Fruit fly (Drosophila melanogaster): ENCODE data around the gene Max.

The Max gene

dm6 chr3L:19280283-19280682 lies 16.3 kb upstream of the Max start:
- TF ChIP-seq Dfd (GFP tag; optimal IDR thresholded peaks at IDR 0.05) (peak; percentile 98), Mio (GFP tag; optimal IDR thresholded peaks at IDR 0.05) (no peak)

- TF ChIP-seq Mio (GFP tag; optimal IDR thresholded peaks at IDR 0.05) (no peak), Sp1 (GFP tag; optimal IDR thresholded peaks at IDR 0.05) (no peak), brk (GFP tag; optimal IDR thresholded peaks at IDR 0.05) (no peak), sage (GFP tag; optimal IDR thresholded peaks at IDR 0.05) (no peak), tai (GFP tag; optimal IDR thresholded peaks at IDR 0.05) (no peak), ey (GFP tag; optimal IDR thresholded peaks at IDR 0.05) (no peak), Vsx2 (GFP tag; optimal IDR thresholded peaks at IDR 0.05; ENCODE audit: partially characterized antibody) (no peak), fru (GFP tag; optimal IDR thresholded peaks at IDR 0.05) (no peak), Myc (optimal IDR thresholded peaks at IDR 0.05) (no peak)
These were observed 11.5 kb upstream of the Max start, which contains the start of gene CG14086 for dm6 chr3L:19275491-19275890. Gene CG14086, plus strand, starts transcription at chr3L:19275791.

dm6 chr3L:19270542-19270941 lies 6.6 kb upstream of the Max start, which contains the start of gene CG14088:
Gene CG14088, minus strand, starts transcription at chr3L:19270642.
- TF ChIP-seq jim (GFP tag; optimal IDR thresholded peaks at IDR 0.05) (no peak), Rel (GFP tag; optimal IDR thresholded peaks at IDR 0.05) (no peak), Rel (tag; optimal IDR thresholded peaks at IDR 0.05) (no peak), foxo (GFP tag; optimal IDR thresholded peaks at IDR 0.05) (no peak), tai (GFP tag; optimal IDR thresholded peaks at IDR 0.05) (no peak), h (GFP tag; optimal IDR thresholded peaks at IDR 0.05) (no peak), Mio (GFP tag; optimal IDR thresholded peaks at IDR 0.05) (no peak), CrebA (GFP tag; optimal IDR thresholded peaks at IDR 0.05; ENCODE audit: borderline replicate concordance) (no peak), dl (GFP tag; optimal IDR thresholded peaks at IDR 0.05; ENCODE audit: insufficient read depth in 1 of 2, partially characterized antibody in 2 of 2) (no peak), Vsx2 (GFP tag; optimal IDR thresholded peaks at IDR 0.05; ENCODE audit: partially characterized antibody) (no peak), usp (GFP tag; optimal IDR thresholded peaks at IDR 0.05) (no peak), lola (GFP tag; optimal IDR thresholded peaks at IDR 0.05) (no peak), Hnf4 (GFP tag; optimal IDR thresholded peaks at IDR 0.05) (no peak), N (GFP tag; optimal IDR thresholded peaks at IDR 0.05) (no peak), pan (optimal IDR thresholded peaks at IDR 0.05) (no peak), sv (GFP tag; optimal IDR thresholded peaks at IDR 0.05) (no peak)

- TF ChIP-seq Hr78 (GFP tag; optimal IDR thresholded peaks at IDR 0.05), result no peak
- no peak for TF ChIP-seq Rel (GFP tag; optimal IDR thresholded peaks at IDR 0.05)
- TF ChIP-seq Rel (tag; optimal IDR thresholded peaks at IDR 0.05), result peak; percentile 51
- no peak for TF ChIP-seq pan (optimal IDR thresholded peaks at IDR 0.05)
- TF ChIP-seq dl (GFP tag; optimal IDR thresholded peaks at IDR 0.05; ENCODE audit: insufficient read depth in 1 of 2, partially characterized antibody in 2 of 2), result no peak
- no peak for TF ChIP-seq Hnf4 (GFP tag; optimal IDR thresholded peaks at IDR 0.05)
- TF ChIP-seq Abd-B (GFP tag; optimal IDR thresholded peaks at IDR 0.05), result no peak
- no peak for TF ChIP-seq Hr83 (GFP tag; optimal IDR thresholded peaks at IDR 0.05; ENCODE audit: poor library complexity, severe bottlenecking)
- TF ChIP-seq sv (GFP tag; optimal IDR thresholded peaks at IDR 0.05), result no peak
- no peak for TF ChIP-seq psq (GFP tag; optimal IDR thresholded peaks at IDR 0.05)
- TF ChIP-seq dmrt93B (GFP tag; optimal IDR thresholded peaks at IDR 0.05), result no peak
- TF ChIP-seq Sp1 (GFP tag; optimal IDR thresholded peaks at IDR 0.05), result no peak
- TF ChIP-seq brk (GFP tag; optimal IDR thresholded peaks at IDR 0.05), result no peak
- no peak for TF ChIP-seq Myc (optimal IDR thresholded peaks at IDR 0.05)
- TF ChIP-seq jim (GFP tag; optimal IDR thresholded peaks at IDR 0.05), result no peak
- TF ChIP-seq tai (GFP tag; optimal IDR thresholded peaks at IDR 0.05), result no peak
- TF ChIP-seq rgr (GFP tag; optimal IDR thresholded peaks at IDR 0.05), result peak; percentile 56
- TF ChIP-seq fru (GFP tag; optimal IDR thresholded peaks at IDR 0.05), result peak; percentile 10
- no peak for TF ChIP-seq dsf (GFP tag; optimal IDR thresholded peaks at IDR 0.05; ENCODE audit: borderline replicate concordance)
- TF ChIP-seq lola (GFP tag; optimal IDR thresholded peaks at IDR 0.05), result no peak
- peak; percentile 65 for TF ChIP-seq GATAd (GFP tag; optimal IDR thresholded peaks at IDR 0.05)
- no peak for TF ChIP-seq Dfd (GFP tag; optimal IDR thresholded peaks at IDR 0.05)
- no peak for TF ChIP-seq Vsx2 (GFP tag; optimal IDR thresholded peaks at IDR 0.05; ENCODE audit: partially characterized antibody)
- no peak for TF ChIP-seq CG32264 (GFP tag; optimal IDR thresholded peaks at IDR 0.05)
- TF ChIP-seq OdsH (GFP tag; optimal IDR thresholded peaks at IDR 0.05), result no peak
- TF ChIP-seq usp (GFP tag; optimal IDR thresholded peaks at IDR 0.05), result no peak
- TF ChIP-seq CG9705 (GFP tag; optimal IDR thresholded peaks at IDR 0.05), result no peak
- peak; percentile 25 for TF ChIP-seq br (GFP tag; optimal IDR thresholded peaks at IDR 0.05)
- TF ChIP-seq woc (GFP tag; optimal IDR thresholded peaks at IDR 0.05), result no peak
- TF ChIP-seq ey (GFP tag; optimal IDR thresholded peaks at IDR 0.05), result no peak
- no peak for TF ChIP-seq CrebA (GFP tag; optimal IDR thresholded peaks at IDR 0.05; ENCODE audit: borderline replicate concordance)
- TF ChIP-seq foxo (GFP tag; optimal IDR thresholded peaks at IDR 0.05), result peak in 1 of 2 experiments; percentile 23
- TF ChIP-seq Dif (GFP tag; optimal IDR thresholded peaks at IDR 0.05; ENCODE audit: partially characterized antibody), result peak; percentile 59
- TF ChIP-seq N (GFP tag; optimal IDR thresholded peaks at IDR 0.05), result no peak
- TF ChIP-seq Jra (GFP tag; optimal IDR thresholded peaks at IDR 0.05), result no peak
- no peak for TF ChIP-seq sage (GFP tag; optimal IDR thresholded peaks at IDR 0.05)
- no peak for TF ChIP-seq HLH106 (tag; optimal IDR thresholded peaks at IDR 0.05)
- TF ChIP-seq h (GFP tag; optimal IDR thresholded peaks at IDR 0.05), result peak; percentile 48
- no peak for TF ChIP-seq Mio (GFP tag; optimal IDR thresholded peaks at IDR 0.05)
These were observed 4.9 kb upstream of the Max start, which contains the start of the genes Aldh7A1 and CG14085 for dm6 chr3L:19268720-19269401. Gene Aldh7A1, minus strand, starts transcription at chr3L:19268913. Gene CG14085, plus strand, starts transcription at chr3L:19269351.
